Worm (Caenorhabditis elegans): ENCODE measurements around the gene K03H6.5.

Gene K03H6.5

ce11 chrIV:1547129-1547528 is 10.9 kb upstream of the K03H6.5 start:
- peak; percentile 88 for TF ChIP-seq blmp-1 (tag; optimal IDR thresholded peaks at IDR 0.05; ENCODE audit: insufficient read depth)
- TF ChIP-seq snpc-4 (tag; optimal IDR thresholded peaks at IDR 0.05) = no peak
- peak; percentile 63 for TF ChIP-seq ceh-16 (tag; optimal IDR thresholded peaks at IDR 0.05)
- TF ChIP-seq nhr-77 (tag; optimal IDR thresholded peaks at IDR 0.05) = no peak
- peak; percentile 64 for TF ChIP-seq nhr-25 (tag; optimal IDR thresholded peaks at IDR 0.05)

ce11 chrIV:1523418-1523817 is 12.8 kb downstream of the K03H6.5 start, which contains the start of gene K03H6.1:
Gene K03H6.1 (plus strand): TSS chrIV:1523718.
- no peak for TF ChIP-seq sma-9 (GFP tag; optimal IDR thresholded peaks at IDR 0.05)
- TF ChIP-seq sma-9 (tag; optimal IDR thresholded peaks at IDR 0.05) = no peak
- no peak for TF ChIP-seq elt-1 (tag; optimal IDR thresholded peaks at IDR 0.05)
- TF ChIP-seq nhr-237 (tag; optimal IDR thresholded peaks at IDR 0.05) = no peak
- TF ChIP-seq fos-1 (tag; optimal IDR thresholded peaks at IDR 0.05) = no peak
- TF ChIP-seq nhr-12 (tag; optimal IDR thresholded peaks at IDR 0.05) = no peak
- no peak for TF ChIP-seq C34F6.9 (tag; optimal IDR thresholded peaks at IDR 0.05)
- TF ChIP-seq unc-55 (GFP tag; optimal IDR thresholded peaks at IDR 0.05) = no peak
- TF ChIP-seq sem-4 (tag; optimal IDR thresholded peaks at IDR 0.05) = no peak
- TF ChIP-seq ztf-1 (GFP tag; conservative IDR thresholded peaks at IDR 0.05) = no peak

ce11 chrIV:1522358-1522757 is 13.9 kb downstream of the K03H6.5 start:
- TF ChIP-seq mab-5 (tag; optimal IDR thresholded peaks at IDR 0.05) = no peak
- TF ChIP-seq nhr-10 (tag; optimal IDR thresholded peaks at IDR 0.05) = no peak
- TF ChIP-seq unc-55 (GFP tag; optimal IDR thresholded peaks at IDR 0.05) = no peak
- TF ChIP-seq nhr-6 (tag; optimal IDR thresholded peaks at IDR 0.05) = no peak
- TF ChIP-seq ama-1 (optimal IDR thresholded peaks at IDR 0.05) = no peak
- TF ChIP-seq sma-3 (GFP tag; optimal IDR thresholded peaks at IDR 0.05) = no peak
- peak; percentile 74 for TF ChIP-seq skn-1 (tag; optimal IDR thresholded peaks at IDR 0.05)

- no peak for TF ChIP-seq nhr-129 (tag; optimal IDR thresholded peaks at IDR 0.05)
- no peak for TF ChIP-seq nhr-25 (tag; optimal IDR thresholded peaks at IDR 0.05)
These were observed 15.0 kb downstream of the K03H6.5 start, which contains the start of gene K03H6.4 for ce11 chrIV:1521224-1521623. Gene K03H6.4 (minus strand): TSS chrIV:1521324.

ce11 chrIV:1516527-1516926 is 19.7 kb downstream of the K03H6.5 start, which contains the start of gene clec-172:
Gene clec-172 (minus strand): TSS chrIV:1516627.
- TF ChIP-seq elt-3 (tag; optimal IDR thresholded peaks at IDR 0.05) (no peak), fos-1 (tag; optimal IDR thresholded peaks at IDR 0.05) (peak; percentile 1)

ce11 chrIV:1515891-1516290 is 20.3 kb downstream of the K03H6.5 start:
- TF ChIP-seq nhr-237 (tag; optimal IDR thresholded peaks at IDR 0.05) = no peak
- TF ChIP-seq ceh-82 (tag; optimal IDR thresholded peaks at IDR 0.05) = no peak
- no peak for TF ChIP-seq egl-27 (tag; optimal IDR thresholded peaks at IDR 0.05)
- no peak for TF ChIP-seq lin-11 (tag; optimal IDR thresholded peaks at IDR 0.05)
- no peak for TF ChIP-seq nhr-6 (tag; optimal IDR thresholded peaks at IDR 0.05)
- no peak for TF ChIP-seq ama-1 (optimal IDR thresholded peaks at IDR 0.05)
- TF ChIP-seq elt-1 (tag; optimal IDR thresholded peaks at IDR 0.05) = no peak
- TF ChIP-seq peb-1 (tag; optimal IDR thresholded peaks at IDR 0.05) = no peak

ce11 chrIV:1514415-1514814 is 21.8 kb downstream of the K03H6.5 start:
- TF ChIP-seq unc-55 (GFP tag; optimal IDR thresholded peaks at IDR 0.05) (no peak), nhr-25 (tag; optimal IDR thresholded peaks at IDR 0.05) (no peak), mab-5 (tag; optimal IDR thresholded peaks at IDR 0.05) (no peak), alr-1 (tag; optimal IDR thresholded peaks at IDR 0.05) (no peak), nhr-10 (tag; optimal IDR thresholded peaks at IDR 0.05) (no peak), ztf-4 (tag; optimal IDR thresholded peaks at IDR 0.05) (no peak), fos-1 (tag; optimal IDR thresholded peaks at IDR 0.05) (no peak), ztf-11 (tag; optimal IDR thresholded peaks at IDR 0.05) (no peak), ceh-16 (tag; optimal IDR thresholded peaks at IDR 0.05) (no peak), nhr-6 (tag; optimal IDR thresholded peaks at IDR 0.05) (no peak), nhr-129 (tag; optimal IDR thresholded peaks at IDR 0.05) (no peak), dmd-4 (tag; optimal IDR thresholded peaks at IDR 0.05) (no peak), aly-2 (tag; optimal IDR thresholded peaks at IDR 0.05) (no peak), nhr-12 (tag; optimal IDR thresholded peaks at IDR 0.05) (no peak), lsy-2 (tag; optimal IDR thresholded peaks at IDR 0.05) (no peak)

All from whole organism, L2 larva.